Fruit fly (Drosophila melanogaster) whole organism, prepupa: ENCODE measurements around the gene CG6398.

Experiments used
- CG15336 ChIP-seq: fragments of 200-800 bp; sonication (Bioruptor generic); IDR thresholded peaks from 2 replicates; pipeline ENCODE4 v1.3.6; 2022; ENCODE audit warnings: missing biosample characterization, missing genetic modification characterization
- CG1621 ChIP-seq: fragments of 200-800 bp; sonication (Bioruptor generic); optimal IDR thresholded peaks from 3 replicates; lab custom pipeline; 2018; ENCODE audit warnings: missing biosample characterization, mild to moderate bottlenecking, missing genetic modification characterization
- CG16779 ChIP-seq: fragments of 200-800 bp; sonication (Bioruptor generic); optimal IDR thresholded peaks from 3 replicates; lab custom pipeline; 2017; ENCODE audit warnings: missing biosample characterization, mild to moderate bottlenecking, missing genetic modification characterization
- CG3032 ChIP-seq: fragments of 200-800 bp; optimal IDR thresholded peaks from 2 replicates; lab custom pipeline; 2019; ENCODE audit warnings: missing biosample characterization, mild to moderate bottlenecking, missing genetic modification characterization, moderate library complexity
- CG31627 ChIP-seq: fragments of 200-800 bp; sonication (Bioruptor generic); optimal IDR thresholded peaks from 3 replicates; lab custom pipeline; 2016; ENCODE audit warnings: missing biosample characterization, missing genetic modification characterization
- CG34406 ChIP-seq: fragments of 200-800 bp; sonication (Bioruptor generic); optimal IDR thresholded peaks from 3 replicates; lab custom pipeline; 2016; ENCODE audit warnings: missing biosample characterization, missing genetic modification characterization
- CG3919 ChIP-seq: fragments of 200-800 bp; sonication (Bioruptor generic); optimal IDR thresholded peaks from 3 replicates; lab custom pipeline; 2016; ENCODE audit warnings: missing biosample characterization, missing genetic modification characterization
- CG6163 ChIP-seq: fragments of 200-800 bp; sonication (Bioruptor generic); IDR thresholded peaks from 3 replicates; pipeline ENCODE4 v1.3.6; 2022; ENCODE audit warnings: missing biosample characterization, missing genetic modification characterization
- CG6276 ChIP-seq: fragments of 200-800 bp; sonication (Bioruptor generic); optimal IDR thresholded peaks from 2 replicates; lab custom pipeline; 2017; ENCODE audit warnings: missing biosample characterization, mild to moderate bottlenecking, missing genetic modification characterization
- CG6792 ChIP-seq: fragments of 200-800 bp; sonication (Bioruptor generic); optimal IDR thresholded peaks from 3 replicates; lab custom pipeline; 2016; ENCODE audit warnings: missing biosample characterization, missing genetic modification characterization
- CG6808 ChIP-seq: fragments of 200-800 bp; sonication (Bioruptor generic); optimal IDR thresholded peaks from 3 replicates; lab custom pipeline; 2017; ENCODE audit warnings: missing biosample characterization, missing genetic modification characterization, mild to moderate bottlenecking, moderate library complexity, missing genetic modification reagents
- CG6854 ChIP-seq: fragments of 200-800 bp; sonication (Bioruptor generic); optimal IDR thresholded peaks from 2 replicates; lab custom pipeline; 2017; ENCODE audit warnings: missing biosample characterization, mild to moderate bottlenecking, missing genetic modification characterization
- CG7368 ChIP-seq: fragments of 200-800 bp; sonication (Bioruptor generic); optimal IDR thresholded peaks from 3 replicates; lab custom pipeline; 2016; ENCODE audit warnings: missing biosample characterization, missing genetic modification characterization
- CG8119 ChIP-seq: fragments of 200-800 bp; sonication (Bioruptor generic); IDR thresholded peaks from 3 replicates; pipeline ENCODE4 v1.3.6; 2022; ENCODE audit warnings: missing biosample characterization, missing genetic modification characterization
- CG8319 ChIP-seq: fragments of 200-800 bp; sonication (Bioruptor generic); optimal IDR thresholded peaks from 3 replicates; lab custom pipeline; 2016; ENCODE audit warnings: missing biosample characterization, missing genetic modification characterization
- CG9139 ChIP-seq: fragments of 200-800 bp; sonication (Bioruptor generic); optimal IDR thresholded peaks from 3 replicates; lab custom pipeline; 2017; ENCODE audit warnings: missing biosample characterization, mild to moderate bottlenecking, missing genetic modification characterization
- Eip75B ChIP-seq: fragments of 200-800 bp; sonication (Bioruptor generic); optimal IDR thresholded peaks from 3 replicates; lab custom pipeline; 2016; ENCODE audit warnings: missing biosample characterization, missing genetic modification characterization
- Eip78C ChIP-seq: fragments of 200-800 bp; sonication (Bioruptor generic); peaks from one replicate; lab custom pipeline; 2016; ENCODE audit warnings: missing biosample characterization, missing genetic modification characterization
- Eip93F ChIP-seq: fragments of 200-800 bp; sonication (Bioruptor generic); optimal IDR thresholded peaks from 2 replicates; lab custom pipeline; 2016; ENCODE audit warnings: missing biosample characterization, mild to moderate bottlenecking, missing genetic modification characterization
- Ets21C ChIP-seq: fragments of 200-800 bp; sonication (Bioruptor generic); optimal IDR thresholded peaks from 3 replicates; lab custom pipeline; 2016; ENCODE audit warnings: missing biosample characterization, missing genetic modification characterization
- Hr39 ChIP-seq: fragments of 200-800 bp; sonication (Bioruptor generic); optimal IDR thresholded peaks from 2 replicates; lab custom pipeline; 2016; ENCODE audit warnings: missing biosample characterization, missing genetic modification characterization
- Met ChIP-seq: fragments of 200-800 bp; sonication (Bioruptor generic); optimal IDR thresholded peaks from 3 replicates; lab custom pipeline; 2016; ENCODE audit warnings: missing biosample characterization, missing genetic modification characterization
- OdsH ChIP-seq: fragments of 200-800 bp; sonication (Bioruptor generic); optimal IDR thresholded peaks from 3 replicates; lab custom pipeline; 2016; ENCODE audit warnings: missing biosample characterization, missing genetic modification characterization
- Smox ChIP-seq: fragments of 200-800 bp; sonication (Bioruptor generic); optimal IDR thresholded peaks from 3 replicates; lab custom pipeline; 2016; ENCODE audit warnings: missing biosample characterization, missing genetic modification characterization
- Sox14 ChIP-seq: fragments of 200-800 bp; sonication (Bioruptor generic); optimal IDR thresholded peaks from 3 replicates; lab custom pipeline; 2016; ENCODE audit warnings: missing biosample characterization, missing genetic modification characterization
- cyc ChIP-seq: fragments of 200-800 bp; sonication (Bioruptor generic); optimal IDR thresholded peaks from 3 replicates; lab custom pipeline; 2016; ENCODE audit warnings: missing biosample characterization, missing genetic modification characterization
- dac ChIP-seq: fragments of 200-800 bp; sonication (Bioruptor generic); optimal IDR thresholded peaks from 2 replicates; lab custom pipeline; 2017; ENCODE audit warnings: missing biosample characterization, mild to moderate bottlenecking, missing genetic modification characterization
- dsx ChIP-seq: fragments of 200-800 bp; optimal IDR thresholded peaks from 3 replicates; lab custom pipeline; 2019; ENCODE audit warnings: missing biosample characterization, mild to moderate bottlenecking, missing genetic modification characterization, moderate library complexity; ENCODE audit not compliant: poor library complexity, severe bottlenecking
- eg ChIP-seq: fragments of 200-800 bp; sonication (Bioruptor generic); IDR thresholded peaks from 3 replicates; pipeline ENCODE4 v1.3.6; 2022; ENCODE audit warnings: missing biosample characterization, missing genetic modification characterization
- fd85E ChIP-seq: fragments of 200-800 bp; sonication (Bioruptor generic); optimal IDR thresholded peaks from 3 replicates; lab custom pipeline; 2016; ENCODE audit warnings: missing biosample characterization, missing genetic modification characterization
- fkh ChIP-seq: fragments of 200-800 bp; sonication (Bioruptor generic); optimal IDR thresholded peaks from 3 replicates; lab custom pipeline; 2017; ENCODE audit warnings: missing biosample characterization, mild to moderate bottlenecking, missing genetic modification characterization, moderate library complexity
- lz ChIP-seq: fragments of 200-800 bp; sonication (Bioruptor generic); optimal IDR thresholded peaks from 3 replicates; lab custom pipeline; 2016; ENCODE audit warnings: missing biosample characterization, missing genetic modification characterization
- salr ChIP-seq, 2 experiments: fragments of 200-800 bp; sonication (Bioruptor generic); optimal IDR thresholded peaks; 3 replicates each; lab custom pipeline; 2016 to 2018; ENCODE audit warnings: missing biosample characterization in 2 of 2, missing genetic modification characterization in 2 of 2, mild to moderate bottlenecking in 1 of 2
- spab ChIP-seq: fragments of 200-800 bp; sonication (Bioruptor generic); optimal IDR thresholded peaks from 2 replicates; lab custom pipeline; 2017; ENCODE audit warnings: missing biosample characterization, mild to moderate bottlenecking, missing genetic modification characterization, missing genetic modification reagents
- ss ChIP-seq, 2 experiments: fragments of 200-800 bp; sonication (Bioruptor generic); optimal IDR thresholded peaks; 2 replicates in 1 of 2; 3 replicates in 1 of 2; lab custom pipeline; 2017 to 2018; ENCODE audit warnings: mild to moderate bottlenecking in 2 of 2, missing biosample characterization in 2 of 2, missing genetic modification characterization in 2 of 2, moderate library complexity in 1 of 2
- svp ChIP-seq: fragments of 200-800 bp; sonication (Bioruptor generic); peaks from one replicate; lab custom pipeline; 2016; ENCODE audit warnings: missing biosample characterization, missing genetic modification characterization
- topi ChIP-seq: fragments of 200-800 bp; sonication (Bioruptor generic); optimal IDR thresholded peaks from 3 replicates; lab custom pipeline; 2016; ENCODE audit warnings: missing biosample characterization, missing genetic modification characterization
- vri ChIP-seq: fragments of 200-800 bp; sonication (Bioruptor generic); optimal IDR thresholded peaks from 3 replicates; lab custom pipeline; 2016; ENCODE audit warnings: missing biosample characterization, mild to moderate bottlenecking, missing genetic modification characterization

The CG6398 gene

DNA sequence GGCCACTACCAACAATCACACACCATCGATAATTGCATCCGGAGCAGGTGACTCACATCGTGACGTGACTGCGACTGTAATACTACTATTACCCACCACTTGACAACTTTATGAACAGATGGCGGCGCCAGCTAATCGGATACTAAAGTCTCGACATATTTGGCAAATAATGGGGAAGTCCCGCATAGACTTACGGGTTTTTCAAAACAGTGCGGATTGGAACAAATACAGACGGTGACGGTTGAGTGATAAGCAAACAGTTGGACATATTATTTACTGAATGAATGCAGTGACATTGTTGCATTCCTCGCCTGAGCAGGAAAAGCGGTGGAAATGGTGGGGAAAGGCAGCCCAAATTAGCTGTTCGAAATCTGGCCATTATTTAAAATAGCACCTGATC lies 45.9 kb downstream of the CG6398 start:
- TF ChIP-seq vri (GFP tag; lab: Kevin White, UChicago) (no peak), ss (GFP tag; optimal IDR thresholded peaks at IDR 0.05; lab: Kevin White, UChicago) (peak in 1 of 2 experiments; percentile 4), Eip78C (GFP tag; lab: Kevin White, UChicago) (peak; percentile 7), fkh (GFP tag; lab: Kevin White, UChicago) (peak; percentile 15), CG31627 (no peak), Ets21C (GFP tag; lab: Kevin White, UChicago) (no peak), svp (GFP tag; lab: Kevin White, UChicago) (peak; percentile 30), dsx (GFP tag; lab: Kevin White, UChicago) (peak; percentile 73), CG3919 (no peak)
- TF ChIP-seq, all 60 proteins: peak for 5

DNA sequence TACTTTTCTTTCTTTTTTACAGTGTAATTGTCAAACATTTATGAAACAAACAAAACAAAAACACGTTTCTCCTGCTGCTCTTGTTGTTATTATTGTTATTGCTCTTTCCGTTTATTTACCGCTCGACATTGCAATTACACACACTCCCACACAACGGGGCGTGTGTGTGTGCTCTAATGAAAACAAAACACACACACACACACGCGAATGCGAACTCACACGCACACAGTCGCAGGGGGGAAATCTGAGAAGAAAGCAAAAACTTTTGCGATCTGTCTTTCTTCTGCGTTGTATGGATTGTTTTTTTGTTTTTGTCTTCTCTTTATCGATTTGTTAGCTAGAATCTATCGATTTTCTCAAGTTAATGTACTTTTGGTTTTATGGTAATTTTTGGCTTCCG lies 47.3 kb downstream of the CG6398 start:
- TF ChIP-seq eg (GFP tag; lab: Robert Waterston, UW): 0 out of 3 replicates have a peak, but pooled peaks have one; percentile 31
- 0 out of 3 replicates have a peak, but pooled peaks have one; percentile 14 for TF ChIP-seq CG6163 (GFP tag; lab: Robert Waterston, UW)
- TF ChIP-seq CG6792 (GFP tag; lab: Kevin White, UChicago): peak; percentile 19
- no peak for TF ChIP-seq cyc (GFP tag; lab: Kevin White, UChicago)
- TF ChIP-seq Sox14 (GFP tag; lab: Kevin White, UChicago): peak; percentile 26
- TF ChIP-seq, all 60 proteins: peak for 4

DNA sequence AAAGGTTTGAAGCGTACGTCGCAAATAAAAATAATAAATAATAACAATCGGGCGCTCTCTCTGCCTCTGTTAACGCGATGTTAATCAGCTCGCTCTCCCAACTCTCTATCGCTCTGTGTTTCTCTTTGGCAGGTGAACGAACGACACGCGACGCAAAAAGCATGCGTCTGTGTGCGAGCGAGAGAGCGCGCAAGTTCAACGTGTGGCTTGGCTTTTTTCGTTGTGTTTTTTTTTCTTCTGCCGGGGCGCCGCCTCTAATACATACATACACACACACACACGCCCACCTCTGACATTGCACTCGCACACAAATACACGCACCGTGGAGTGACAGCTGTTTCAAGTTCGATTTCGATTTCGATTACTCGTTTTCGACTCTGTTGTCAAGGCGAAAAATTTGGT lies 48.0 kb downstream of the CG6398 start:
- TF ChIP-seq ss (GFP tag; optimal IDR thresholded peaks at IDR 0.05; lab: Kevin White, UChicago) (peak; percentile 68), CG6276 (peak; percentile 11), CG1621 (tag; lab: Kevin White, UChicago) (peak; percentile 10), spab (GFP tag; lab: Kevin White, UChicago) (no peak), svp (GFP tag; lab: Kevin White, UChicago) (peak; percentile 94), CG8319 (GFP tag; lab: Kevin White, UChicago) (no peak), Met (GFP tag; lab: Kevin White, UChicago) (peak; percentile 35), Smox (no peak), lz (GFP tag; lab: Kevin White, UChicago) (no peak), CG6792 (GFP tag; lab: Kevin White, UChicago) (no peak), fd85E (GFP tag; lab: Kevin White, UChicago) (peak; percentile 46), CG34406 (GFP tag; lab: Kevin White, UChicago) (peak; percentile 16), Eip78C (GFP tag; lab: Kevin White, UChicago) (peak; percentile 61), topi (GFP tag; lab: Kevin White, UChicago) (no peak), Hr39 (no peak), CG7368 (GFP tag; lab: Kevin White, UChicago) (no peak), vri (GFP tag; lab: Kevin White, UChicago) (peak; percentile 17), Eip93F (GFP tag; lab: Kevin White, UChicago) (peak; percentile 29), CG6163 (GFP tag; lab: Robert Waterston, UW) (peak; percentile 82), OdsH (GFP tag; lab: Kevin White, UChicago) (no peak), CG3919 (no peak), salr (GFP tag; optimal IDR thresholded peaks at IDR 0.05; lab: Kevin White, UChicago) (no peak), dac (GFP tag; lab: Kevin White, UChicago) (no peak), fkh (GFP tag; lab: Kevin White, UChicago) (no peak), CG16779 (tag; lab: Kevin White, UChicago) (peak; percentile 25), CG9139 (GFP tag; lab: Kevin White, UChicago) (peak; percentile 69), CG3032 (tag; lab: Kevin White, UChicago) (no peak), eg (GFP tag; lab: Robert Waterston, UW) (peak; percentile 77; the same call in 2 of the 3 replicates), cyc (GFP tag; lab: Kevin White, UChicago) (no peak), CG6854 (GFP tag; lab: Kevin White, UChicago) (peak; percentile 42), CG6808 (peak; percentile 23), CG15336 (GFP tag; lab: Robert Waterston, UW) (peak; percentile 55; the same call in 1 of the 2 replicates), CG8119 (GFP tag; lab: Robert Waterston, UW) (peak; percentile 45; the same call in 2 of the 3 replicates), Eip75B (GFP tag; lab: Kevin White, UChicago) (no peak)
